Worm (Caenorhabditis elegans) whole organism, young adult: ENCODE measurements around the gene srx-10.

Experiments used
- C17E4.6 ChIP-seq: fragments of 200-800 bp; sonication (Bioruptor generic); IDR thresholded peaks from 2 replicates; pipeline ENCODE4 v1.3.6; 2022; ENCODE audit warnings: missing genetic modification reagents, missing genetic modification characterization, missing compliant biosample characterization
- D2030.7 ChIP-seq: fragments of 200-800 bp; sonication (Bioruptor generic); IDR thresholded peaks from 2 replicates; pipeline ENCODE4 v1.3.6; 2022; ENCODE audit warnings: missing genetic modification reagents, missing genetic modification characterization, missing compliant biosample characterization
- F37B4.10 ChIP-seq: fragments of 200-800 bp; sonication (Bioruptor generic); IDR thresholded peaks from 2 replicates; pipeline ENCODE4 v1.3.6; 2022; ENCODE audit warnings: missing genetic modification characterization, missing compliant biosample characterization
- F52B5.7 ChIP-seq: sonication (generic microtip); optimal IDR thresholded peaks from 2 replicates; lab custom pipeline; 2016; ENCODE audit warnings: mild to moderate bottlenecking, missing genetic modification characterization, missing compliant biosample characterization
- F55B11.4 ChIP-seq: sonication (generic microtip); optimal IDR thresholded peaks from 2 replicates; lab custom pipeline; 2016; ENCODE audit warnings: missing compliant biosample characterization, missing genetic modification characterization, borderline replicate concordance; ENCODE audit not compliant: insufficient read depth
- F57C9.4 ChIP-seq: sonication (generic microtip); optimal IDR thresholded peaks from 2 replicates; lab custom pipeline; 2017; ENCODE audit warnings: mild to moderate bottlenecking, missing genetic modification characterization, missing compliant biosample characterization
- Y53F4B.3 ChIP-seq: fragments of 200-800 bp; sonication (Bioruptor generic); IDR thresholded peaks from 2 replicates; pipeline ENCODE4 v1.3.6; 2022; ENCODE audit warnings: missing genetic modification reagents, missing genetic modification characterization, missing compliant biosample characterization
- Y79H2A.3 ChIP-seq: fragments of 200-800 bp; sonication (Bioruptor generic); conservative IDR thresholded peaks from 2 replicates; pipeline ENCODE4 v1.3.6; 2022; ENCODE audit warnings: missing genetic modification reagents, missing genetic modification characterization, missing compliant biosample characterization
- Y95B8A.8 ChIP-seq: fragments of 200-800 bp; sonication (Bioruptor generic); IDR thresholded peaks from 2 replicates; pipeline ENCODE4 v1.3.6; 2022; ENCODE audit warnings: missing genetic modification reagents, missing genetic modification characterization, missing compliant biosample characterization
- ZK185.1 ChIP-seq: sonication (generic microtip); optimal IDR thresholded peaks from 2 replicates; lab custom pipeline; 2016; ENCODE audit warnings: mild to moderate bottlenecking, missing genetic modification characterization, missing compliant biosample characterization; ENCODE audit not compliant: poor library complexity, severe bottlenecking
- cebp-2 ChIP-seq: fragments of 200-800 bp; sonication (Bioruptor generic); IDR thresholded peaks from 2 replicates; pipeline ENCODE4 v1.3.6; 2022; ENCODE audit warnings: missing genetic modification characterization, missing compliant biosample characterization
- ceh-27 ChIP-seq: fragments of 200-800 bp; sonication (Bioruptor generic); optimal IDR thresholded peaks from 2 replicates; lab custom pipeline; 2018; ENCODE audit warnings: mild to moderate bottlenecking, missing genetic modification characterization, moderate library complexity, missing compliant biosample characterization
- ceh-79 ChIP-seq: sonication (generic microtip); optimal IDR thresholded peaks from 2 replicates; lab custom pipeline; 2017; ENCODE audit warnings: mild to moderate bottlenecking, missing genetic modification characterization, missing compliant biosample characterization
- die-1 ChIP-seq: sonication (generic microtip); optimal IDR thresholded peaks from 2 replicates; lab custom pipeline; 2016; ENCODE audit warnings: missing genotype, mild to moderate bottlenecking, missing genetic modification characterization, missing compliant biosample characterization
- fkh-3 ChIP-seq: sonication (generic microtip); optimal IDR thresholded peaks from 2 replicates; lab custom pipeline; 2016; ENCODE audit warnings: mild to moderate bottlenecking, missing genetic modification characterization, missing compliant biosample characterization
- hlh-12 ChIP-seq: sonication (generic microtip); optimal IDR thresholded peaks from 2 replicates; lab custom pipeline; 2016; ENCODE audit warnings: missing genetic modification characterization, missing compliant biosample characterization
- hlh-26 ChIP-seq: fragments of 200-800 bp; sonication (Bioruptor generic); conservative IDR thresholded peaks from 2 replicates; pipeline ENCODE4 v1.3.6; 2022; ENCODE audit warnings: missing genetic modification reagents, missing genetic modification characterization, missing compliant biosample characterization
- lag-1 ChIP-seq: fragments of 200-800 bp; sonication (Bioruptor generic); IDR thresholded peaks from 2 replicates; pipeline ENCODE4 v1.3.6; 2022; ENCODE audit warnings: missing genetic modification reagents, missing genetic modification characterization, missing compliant biosample characterization
- let-526 ChIP-seq: fragments of 200-800 bp; sonication (Bioruptor generic); IDR thresholded peaks from 2 replicates; pipeline ENCODE4 v1.3.6; 2022; ENCODE audit warnings: missing genetic modification reagents, missing genetic modification characterization, missing compliant biosample characterization
- let-607 ChIP-seq, 2 experiments: fragments of 200-800 bp in 1 of 2; sonication (Bioruptor generic) in 1 of 2; sonication (generic microtip) in 1 of 2; optimal IDR thresholded peaks; 2 replicates each; lab custom pipeline; 2016 to 2018; ENCODE audit warnings: mild to moderate bottlenecking in 2 of 2, missing compliant biosample characterization in 2 of 2, missing genetic modification characterization in 2 of 2, moderate library complexity in 2 of 2, missing genotype in 1 of 2
- lin-35 ChIP-seq, 3 experiments: fragments of 150-350 bp in 2 of 3; sonication (generic microtip) in 1 of 3; optimal IDR thresholded peaks; 2 replicates each; lab custom pipeline; 2014 to 2018; ENCODE audit warnings: missing biosample characterization in 3 of 3, missing genetic modification characterization in 3 of 3, missing genetic modification reagents in 3 of 3
- lin-54 ChIP-seq: fragments of 200-800 bp; sonication (Bioruptor generic); optimal IDR thresholded peaks from 2 replicates; lab custom pipeline; 2018; ENCODE audit warnings: mild to moderate bottlenecking, missing genetic modification characterization, missing compliant biosample characterization
- lsl-1 ChIP-seq: fragments of 200-800 bp; sonication (Bioruptor generic); optimal IDR thresholded peaks from 2 replicates; lab custom pipeline; 2018; ENCODE audit warnings: mild to moderate bottlenecking, missing genetic modification characterization, moderate library complexity, missing compliant biosample characterization
- lsy-27 ChIP-seq: sonication (generic microtip); optimal IDR thresholded peaks from 2 replicates; lab custom pipeline; 2017; ENCODE audit warnings: missing genetic modification characterization, mild to moderate bottlenecking, missing compliant biosample characterization, antibody characterized with exemption, missing genotype, borderline replicate concordance; ENCODE audit not compliant: insufficient read depth
- madf-8 ChIP-seq: fragments of 200-800 bp; sonication (Bioruptor generic); conservative IDR thresholded peaks from 2 replicates; pipeline ENCODE4 v1.3.6; 2022; ENCODE audit warnings: missing genetic modification reagents, missing genetic modification characterization, missing compliant biosample characterization
- mcd-1 ChIP-seq: fragments of 200-800 bp; sonication (Bioruptor generic); IDR thresholded peaks from 2 replicates; pipeline ENCODE4 v1.3.6; 2022; ENCODE audit warnings: missing genetic modification reagents, missing genetic modification characterization, missing compliant biosample characterization
- nfyb-1 ChIP-seq: fragments of 200-800 bp; sonication (Bioruptor generic); IDR thresholded peaks from 2 replicates; pipeline ENCODE4 v1.3.6; 2022; ENCODE audit warnings: missing genetic modification reagents, missing genetic modification characterization, missing compliant biosample characterization
- nhr-120 ChIP-seq: fragments of 200-800 bp; sonication (Bioruptor generic); IDR thresholded peaks from 2 replicates; pipeline ENCODE4 v1.3.6; 2022; ENCODE audit warnings: missing genetic modification characterization, missing compliant biosample characterization
- nhr-90 ChIP-seq: sonication (generic microtip); optimal IDR thresholded peaks from 2 replicates; lab custom pipeline; 2016; ENCODE audit warnings: missing genotype, mild to moderate bottlenecking, missing genetic modification characterization, missing compliant biosample characterization
- pbrm-1 ChIP-seq: fragments of 200-800 bp; sonication (Bioruptor generic); IDR thresholded peaks from 2 replicates; pipeline ENCODE4 v1.3.6; 2022; ENCODE audit warnings: missing genetic modification reagents, missing genetic modification characterization, missing compliant biosample characterization
- pha-4 ChIP-seq: fragments of 150-350 bp; sonication (generic microtip); optimal IDR thresholded peaks from 2 replicates; lab custom pipeline; 2014; ENCODE audit warnings: missing biosample characterization, missing genetic modification reagents, missing genetic modification characterization
- snpc-1.1 ChIP-seq: sonication (generic microtip); optimal IDR thresholded peaks from 2 replicates; lab custom pipeline; 2017; ENCODE audit warnings: missing genetic modification characterization, mild to moderate bottlenecking, missing compliant biosample characterization, antibody characterized with exemption, moderate library complexity, missing genotype, missing genetic modification reagents; ENCODE audit not compliant: insufficient read depth
- snpc-1.3 ChIP-seq: sonication (generic microtip); optimal IDR thresholded peaks from 2 replicates; lab custom pipeline; 2017; ENCODE audit warnings: missing genetic modification characterization, mild to moderate bottlenecking, missing compliant biosample characterization, antibody characterized with exemption, moderate library complexity, missing genotype, missing genetic modification reagents; ENCODE audit not compliant: insufficient read depth
- snpc-4 ChIP-seq, 5 experiments: fragments of 150-350 bp in 1 of 5; sonication (generic microtip) in 4 of 5; optimal IDR thresholded peaks; 2 replicates each; lab custom pipeline; 2014 to 2018; ENCODE audit warnings: missing genetic modification characterization in 5 of 5, missing biosample characterization in 3 of 5, antibody characterized with exemption in 2 of 5, mild to moderate bottlenecking in 2 of 5, missing compliant biosample characterization in 2 of 5, missing genotype in 2 of 5, moderate library complexity in 2 of 5, missing genetic modification reagents in 1 of 5
- zim-3 ChIP-seq: sonication (generic microtip); optimal IDR thresholded peaks from 2 replicates; lab custom pipeline; 2017; ENCODE audit warnings: mild to moderate bottlenecking, missing genetic modification characterization, moderate library complexity, missing compliant biosample characterization
- ztf-22 ChIP-seq: fragments of 200-800 bp; sonication (Bioruptor generic); optimal IDR thresholded peaks from 2 replicates; lab custom pipeline; 2018; ENCODE audit warnings: mild to moderate bottlenecking, missing genetic modification characterization, moderate library complexity, missing compliant biosample characterization
- ztf-25 ChIP-seq: fragments of 200-800 bp; sonication (Bioruptor generic); IDR thresholded peaks from 2 replicates; pipeline ENCODE4 v1.3.6; 2022; ENCODE audit warnings: missing genetic modification reagents, missing genetic modification characterization, missing compliant biosample characterization
- ztf-26 ChIP-seq: sonication (generic microtip); optimal IDR thresholded peaks from 2 replicates; lab custom pipeline; 2017; ENCODE audit warnings: missing genetic modification characterization, missing compliant biosample characterization
- ztf-28 ChIP-seq: fragments of 200-800 bp; sonication (Bioruptor generic); IDR thresholded peaks from 2 replicates; pipeline ENCODE4 v1.3.6; 2022; ENCODE audit warnings: missing genetic modification reagents, missing genetic modification characterization, missing compliant biosample characterization
- ztf-3 ChIP-seq: fragments of 200-800 bp; sonication (Bioruptor generic); optimal IDR thresholded peaks from 2 replicates; lab custom pipeline; 2018; ENCODE audit warnings: mild to moderate bottlenecking, missing genetic modification characterization, missing compliant biosample characterization

The srx-10 gene

DNA sequence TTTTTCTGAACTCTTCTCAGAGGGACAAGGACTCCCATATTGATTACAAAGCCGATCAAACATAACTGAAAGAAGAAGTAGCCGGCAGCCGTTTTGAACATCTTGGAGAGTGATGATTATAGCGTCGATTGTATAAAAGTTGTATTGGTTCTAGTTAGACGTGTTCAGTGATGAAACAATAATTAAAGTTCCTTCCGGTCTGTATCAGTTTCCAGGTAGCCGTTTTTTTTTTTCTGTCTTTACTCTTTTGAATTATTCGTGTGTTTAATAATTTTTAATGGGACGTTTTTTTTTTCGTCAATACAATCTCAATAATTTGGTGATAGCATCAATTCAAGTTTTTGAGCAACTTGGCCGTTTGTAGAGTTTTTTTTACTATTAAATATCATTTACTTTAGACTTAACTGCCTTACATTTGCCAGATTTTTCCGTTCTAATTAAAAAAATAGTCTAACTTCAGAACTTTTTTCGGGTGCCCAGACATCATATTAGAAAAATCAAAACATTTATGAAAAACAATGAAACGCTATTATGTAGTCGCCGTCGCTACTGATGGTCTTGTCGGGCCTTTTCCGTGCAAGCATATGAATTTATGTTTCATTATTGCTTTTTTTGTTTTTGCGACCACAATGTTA, at the start of gene srx-10, which contains the start of gene clec-226:
srx-10 (minus strand) TSS at position 101 of the 635 bp plus-strand sequence.
clec-226 (plus strand) TSS at position 585 of the 635 bp plus-strand sequence.
- TF ChIP-seq let-607 (tag; optimal IDR thresholded peaks at IDR 0.05; lab: Kevin White, UChicago) (no peak), madf-8 (GFP tag; lab: Robert Waterston, UW) (no peak), zim-3 (tag; lab: Kevin White, UChicago) (no peak), nhr-90 (tag; lab: Kevin White, UChicago) (no peak), C17E4.6 (GFP tag; lab: Robert Waterston, UW) (no peak), snpc-1.3 (no peak), D2030.7 (no peak), ztf-22 (GFP tag; lab: Kevin White, UChicago) (no peak), Y79H2A.3 (GFP tag; lab: Robert Waterston, UW) (no peak), F37B4.10 (GFP tag; lab: Robert Waterston, UW) (no peak), cebp-2 (GFP tag; lab: Robert Waterston, UW) (no peak), ceh-27 (GFP tag; lab: Kevin White, UChicago) (no peak), lin-54 (no peak), pbrm-1 (GFP tag; lab: Robert Waterston, UW) (no peak), ztf-3 (no peak), hlh-12 (tag; lab: Kevin White, UChicago) (no peak), fkh-3 (tag; lab: Kevin White, UChicago) (no peak), hlh-26 (GFP tag; lab: Robert Waterston, UW) (no peak)

DNA sequence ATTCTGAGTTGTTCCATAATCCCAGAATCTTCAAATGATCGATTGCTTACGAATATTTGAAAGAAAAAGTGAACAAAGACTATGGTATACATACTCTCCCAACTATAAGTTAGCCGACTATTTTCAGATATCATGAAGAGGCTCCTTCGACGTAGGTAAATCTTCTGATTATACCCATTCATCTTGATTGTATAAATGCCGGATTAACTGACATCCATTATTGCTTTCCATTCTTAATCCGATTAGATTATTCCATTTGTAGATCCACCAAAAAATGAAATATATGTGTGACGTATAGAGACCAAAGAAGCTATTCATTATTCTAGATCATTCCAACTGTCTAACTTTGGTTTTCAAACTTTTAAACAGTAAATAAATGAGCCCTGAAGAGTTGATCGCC, 47.2 kb upstream of the srx-10 start:
- TF ChIP-seq C17E4.6 (GFP tag; lab: Robert Waterston, UW) (no peak), Y95B8A.8 (GFP tag; lab: Robert Waterston, UW) (no peak), mcd-1 (GFP tag; lab: Robert Waterston, UW) (no peak), snpc-1.1 (tag; lab: Kevin White, UChicago) (no peak), lin-35 (GFP tag; optimal IDR thresholded peaks at IDR 0.05; lab: Kevin White, UChicago) (no peak), zim-3 (tag; lab: Kevin White, UChicago) (no peak), nhr-120 (no peak), ceh-79 (tag; lab: Kevin White, UChicago) (no peak), nfyb-1 (GFP tag; lab: Robert Waterston, UW) (no peak), D2030.7 (no peak), snpc-4 (GFP tag; optimal IDR thresholded peaks at IDR 0.05; lab: Kevin White, UChicago) (no peak), snpc-4 (tag; optimal IDR thresholded peaks at IDR 0.05; lab: Kevin White, UChicago) (no peak), ztf-28 (GFP tag; lab: Robert Waterston, UW) (no peak), lag-1 (no peak), lsl-1 (no peak), F52B5.7 (tag; lab: Kevin White, UChicago) (no peak), pha-4 (no peak)
- TF ChIP-seq, all 124 proteins: peak for 0

DNA sequence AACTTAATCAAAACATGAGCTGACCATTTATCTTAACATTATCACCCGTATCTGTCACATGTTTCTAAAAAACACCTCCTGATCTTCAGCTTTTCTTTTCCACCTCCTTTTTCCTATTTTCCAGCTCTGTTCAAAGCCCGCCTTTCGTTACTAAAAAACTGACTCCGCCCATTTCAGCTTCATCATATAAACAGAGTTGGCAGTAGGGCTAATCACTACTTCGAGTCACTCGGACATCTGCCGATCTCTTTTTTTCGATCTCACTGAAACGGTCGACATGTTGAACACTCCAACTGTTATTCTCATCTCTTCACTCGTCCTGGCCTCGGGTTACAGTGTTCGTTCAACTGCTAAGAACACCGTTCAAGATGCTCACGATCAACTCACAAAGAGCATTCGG, 46.2 kb upstream of the srx-10 start, which contains the start of gene droe-4:
droe-4 (plus strand) TSS at position 172 of the 400 bp plus-strand sequence.
- TF ChIP-seq ceh-27 (GFP tag; lab: Kevin White, UChicago) (no peak), F55B11.4 (no peak), ztf-26 (tag; lab: Kevin White, UChicago) (no peak), lsy-27 (tag; lab: Kevin White, UChicago) (no peak), let-526 (GFP tag; lab: Robert Waterston, UW) (no peak), nhr-90 (tag; lab: Kevin White, UChicago) (no peak), ZK185.1 (tag; lab: Kevin White, UChicago) (no peak), F57C9.4 (tag; lab: Kevin White, UChicago) (no peak), Y53F4B.3 (GFP tag; lab: Robert Waterston, UW) (no peak), pha-4 (no peak), die-1 (no peak), ztf-25 (GFP tag; lab: Robert Waterston, UW) (no peak)
